Worm (Caenorhabditis elegans) whole organism, young adult: ENCODE measurements around the gene C24D10.4.

ENCODE experiments used
- B0019.2 ChIP-seq: fragments of 200-800 bp; sonication (Bioruptor generic); conservative IDR thresholded peaks from 2 replicates; pipeline ENCODE4 v1.3.6; 2022; ENCODE audit warnings: missing genetic modification reagents, missing genetic modification characterization, missing compliant biosample characterization
- F10E7.11 ChIP-seq: sonication (generic microtip); optimal IDR thresholded peaks from 2 replicates; lab custom pipeline; 2017; ENCODE audit warnings: mild to moderate bottlenecking, missing genetic modification characterization, moderate library complexity, missing compliant biosample characterization
- F33H1.4 ChIP-seq: fragments of 200-800 bp; sonication (Bioruptor generic); IDR thresholded peaks from 2 replicates; pipeline ENCODE4 v1.3.6; 2022; ENCODE audit warnings: missing genetic modification reagents, missing genetic modification characterization, missing compliant biosample characterization
- F52B5.7 ChIP-seq: sonication (generic microtip); optimal IDR thresholded peaks from 2 replicates; lab custom pipeline; 2016; ENCODE audit warnings: mild to moderate bottlenecking, missing genetic modification characterization, missing compliant biosample characterization
- Y56A3A.18 ChIP-seq: fragments of 200-800 bp; sonication (Bioruptor generic); IDR thresholded peaks from 2 replicates; pipeline ENCODE4 v1.3.6; 2022; ENCODE audit warnings: missing genetic modification reagents, missing genetic modification characterization, missing compliant biosample characterization
- bed-2 ChIP-seq: fragments of 200-800 bp; sonication (Bioruptor generic); IDR thresholded peaks from 2 replicates; pipeline ENCODE4 v1.3.6; 2022; ENCODE audit warnings: missing genetic modification reagents, missing genetic modification characterization, missing compliant biosample characterization
- cebp-2 ChIP-seq: fragments of 200-800 bp; sonication (Bioruptor generic); IDR thresholded peaks from 2 replicates; pipeline ENCODE4 v1.3.6; 2022; ENCODE audit warnings: missing genetic modification characterization, missing compliant biosample characterization
- dpl-1 ChIP-seq: fragments of 150-350 bp; optimal IDR thresholded peaks from 2 replicates; lab custom pipeline; 2014; ENCODE audit warnings: missing biosample characterization, missing genetic modification reagents, missing genetic modification characterization
- efl-1 ChIP-seq: fragments of 150-350 bp; optimal IDR thresholded peaks from 2 replicates; lab custom pipeline; 2014; ENCODE audit warnings: missing biosample characterization, missing genetic modification reagents, missing genetic modification characterization
- egl-18 ChIP-seq: fragments of 200-800 bp; sonication (Bioruptor generic); IDR thresholded peaks from 2 replicates; pipeline ENCODE4 v1.3.6; 2022; ENCODE audit warnings: missing genetic modification reagents, missing genetic modification characterization, missing compliant biosample characterization
- egl-44 ChIP-seq: fragments of 200-800 bp; sonication (Bioruptor generic); IDR thresholded peaks from 2 replicates; pipeline ENCODE4 v1.3.6; 2022; ENCODE audit warnings: missing genetic modification reagents, missing genetic modification characterization, missing compliant biosample characterization
- egrh-3 ChIP-seq: fragments of 200-800 bp; sonication (Bioruptor generic); IDR thresholded peaks from 2 replicates; pipeline ENCODE4 v1.3.6; 2022; ENCODE audit warnings: missing genetic modification reagents, missing genetic modification characterization, missing compliant biosample characterization
- hlh-26 ChIP-seq: fragments of 200-800 bp; sonication (Bioruptor generic); conservative IDR thresholded peaks from 2 replicates; pipeline ENCODE4 v1.3.6; 2022; ENCODE audit warnings: missing genetic modification reagents, missing genetic modification characterization, missing compliant biosample characterization
- hmg-1.2 ChIP-seq: fragments of 200-800 bp; sonication (Bioruptor generic); IDR thresholded peaks from 2 replicates; pipeline ENCODE4 v1.3.6; 2022; ENCODE audit warnings: missing genetic modification reagents, missing genetic modification characterization, missing compliant biosample characterization
- hrde-1 ChIP-seq: sonication (generic microtip); optimal IDR thresholded peaks from 2 replicates; lab custom pipeline; 2016; ENCODE audit warnings: missing genetic modification characterization, mild to moderate bottlenecking, missing compliant biosample characterization, moderate library complexity, missing genotype, missing genetic modification reagents, borderline replicate concordance
- let-526 ChIP-seq: fragments of 200-800 bp; sonication (Bioruptor generic); IDR thresholded peaks from 2 replicates; pipeline ENCODE4 v1.3.6; 2022; ENCODE audit warnings: missing genetic modification reagents, missing genetic modification characterization, missing compliant biosample characterization
- lin-35 ChIP-seq, 3 experiments: fragments of 150-350 bp in 2 of 3; sonication (generic microtip) in 1 of 3; optimal IDR thresholded peaks; 2 replicates each; lab custom pipeline; 2014 to 2018; ENCODE audit warnings: missing biosample characterization in 3 of 3, missing genetic modification characterization in 3 of 3, missing genetic modification reagents in 3 of 3
- lin-54 ChIP-seq: fragments of 200-800 bp; sonication (Bioruptor generic); optimal IDR thresholded peaks from 2 replicates; lab custom pipeline; 2018; ENCODE audit warnings: mild to moderate bottlenecking, missing genetic modification characterization, missing compliant biosample characterization
- madf-10 ChIP-seq: sonication (generic microtip); optimal IDR thresholded peaks from 2 replicates; lab custom pipeline; 2016; ENCODE audit warnings: mild to moderate bottlenecking, missing genetic modification characterization, missing compliant biosample characterization
- madf-6 ChIP-seq: fragments of 200-800 bp; sonication (Bioruptor generic); IDR thresholded peaks from 2 replicates; pipeline ENCODE4 v1.3.6; 2022; ENCODE audit warnings: missing genetic modification reagents, missing genetic modification characterization, missing compliant biosample characterization
- mcd-1 ChIP-seq: fragments of 200-800 bp; sonication (Bioruptor generic); IDR thresholded peaks from 2 replicates; pipeline ENCODE4 v1.3.6; 2022; ENCODE audit warnings: missing genetic modification reagents, missing genetic modification characterization, missing compliant biosample characterization
- mel-28 ChIP-seq: sonication (generic microtip); optimal IDR thresholded peaks from 2 replicates; lab custom pipeline; 2016; ENCODE audit warnings: borderline replicate concordance, mild to moderate bottlenecking, missing genetic modification characterization, missing compliant biosample characterization
- nfya-2 ChIP-seq: fragments of 200-800 bp; sonication (Bioruptor generic); IDR thresholded peaks from 2 replicates; pipeline ENCODE4 v1.3.6; 2022; ENCODE audit warnings: missing genetic modification reagents, missing genetic modification characterization, missing compliant biosample characterization
- rpc-1 ChIP-seq, 2 experiments: fragments of 150-350 bp in 1 of 2; sonication (generic microtip) in 1 of 2; optimal IDR thresholded peaks; 2 replicates each; lab custom pipeline; 2014 to 2018; ENCODE audit warnings: missing biosample characterization in 1 of 2, missing genetic modification characterization in 1 of 2, missing genetic modification reagents in 1 of 2, missing genotype in 1 of 2
- snpc-4 ChIP-seq, 5 experiments: fragments of 150-350 bp in 1 of 5; sonication (generic microtip) in 4 of 5; optimal IDR thresholded peaks; 2 replicates each; lab custom pipeline; 2014 to 2018; ENCODE audit warnings: missing genetic modification characterization in 5 of 5, missing biosample characterization in 3 of 5, antibody characterized with exemption in 2 of 5, mild to moderate bottlenecking in 2 of 5, missing compliant biosample characterization in 2 of 5, missing genotype in 2 of 5, moderate library complexity in 2 of 5, missing genetic modification reagents in 1 of 5
- tbp1 ChIP-seq: fragments of 200-800 bp; sonication (Bioruptor generic); optimal IDR thresholded peaks from 2 replicates; lab custom pipeline; 2018; ENCODE audit warnings: mild to moderate bottlenecking, missing genetic modification characterization, missing compliant biosample characterization
- unc-130 ChIP-seq: sonication (generic microtip); optimal IDR thresholded peaks from 2 replicates; lab custom pipeline; 2016; ENCODE audit warnings: missing genetic modification reagents, missing genetic modification characterization, missing compliant biosample characterization
- xnd-1 ChIP-seq: sonication (generic microtip); optimal IDR thresholded peaks from 2 replicates; lab custom pipeline; 2016; ENCODE audit warnings: missing genotype, missing genetic modification reagents, missing genetic modification characterization, missing compliant biosample characterization
- zfh-2 ChIP-seq: fragments of 200-800 bp; sonication (Bioruptor generic); conservative IDR thresholded peaks from 2 replicates; pipeline ENCODE4 v1.3.6; 2022; ENCODE audit warnings: missing genetic modification reagents, missing genetic modification characterization, missing compliant biosample characterization
- ztf-22 ChIP-seq: fragments of 200-800 bp; sonication (Bioruptor generic); optimal IDR thresholded peaks from 2 replicates; lab custom pipeline; 2018; ENCODE audit warnings: mild to moderate bottlenecking, missing genetic modification characterization, moderate library complexity, missing compliant biosample characterization

The C24D10.4 gene

DNA sequence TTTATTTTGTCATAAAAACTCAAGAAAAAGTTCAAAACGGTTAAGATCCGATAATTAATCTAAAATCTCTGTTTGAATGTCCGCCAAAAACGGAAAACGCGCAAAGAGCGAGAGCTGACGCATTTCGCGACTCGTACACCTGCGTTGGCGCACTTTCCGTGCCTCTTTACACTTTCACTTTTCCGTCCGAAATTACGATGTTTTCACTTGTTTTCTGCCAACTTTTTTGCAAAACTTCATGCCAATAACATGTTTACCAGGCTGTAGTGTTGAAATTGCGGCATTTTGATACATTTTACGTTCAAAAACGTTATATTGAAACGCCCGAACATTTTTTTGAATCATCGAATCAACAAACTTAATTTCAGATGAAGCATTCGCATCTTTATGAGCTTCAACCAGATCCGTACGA lies 23.4 kb downstream of the C24D10.4 start, which contains the start of gene W03F8.4 (continued):
- TF ChIP-seq xnd-1, result peak; percentile 59
- no peak for TF ChIP-seq F52B5.7 (tag; lab: Kevin White, UChicago)
- TF ChIP-seq F10E7.11 (tag; lab: Kevin White, UChicago), result no peak
- peak; percentile 88 for TF ChIP-seq madf-6 (GFP tag; lab: Robert Waterston, UW)
- TF ChIP-seq egrh-3 (GFP tag; lab: Robert Waterston, UW), result no peak
- TF ChIP-seq unc-130, result peak; percentile 47
- no peak for TF ChIP-seq egl-44
- peak; percentile 68 for TF ChIP-seq hmg-1.2 (GFP tag; lab: Robert Waterston, UW)
- peak; percentile 51 for TF ChIP-seq madf-10
- TF ChIP-seq ztf-22 (GFP tag; lab: Kevin White, UChicago), result no peak
- no peak for TF ChIP-seq rpc-1 (optimal IDR thresholded peaks at IDR 0.05; lab: Kevin White, UChicago)
- TF ChIP-seq rpc-1 (tag; optimal IDR thresholded peaks at IDR 0.05; lab: Kevin White, UChicago), result no peak
- TF ChIP-seq mel-28 (tag; lab: Kevin White, UChicago), result no peak
- peak; percentile 56; the same call in 1 of the 2 replicates for TF ChIP-seq zfh-2 (GFP tag; lab: Robert Waterston, UW)
- no peak for TF ChIP-seq let-526 (GFP tag; lab: Robert Waterston, UW)

DNA sequence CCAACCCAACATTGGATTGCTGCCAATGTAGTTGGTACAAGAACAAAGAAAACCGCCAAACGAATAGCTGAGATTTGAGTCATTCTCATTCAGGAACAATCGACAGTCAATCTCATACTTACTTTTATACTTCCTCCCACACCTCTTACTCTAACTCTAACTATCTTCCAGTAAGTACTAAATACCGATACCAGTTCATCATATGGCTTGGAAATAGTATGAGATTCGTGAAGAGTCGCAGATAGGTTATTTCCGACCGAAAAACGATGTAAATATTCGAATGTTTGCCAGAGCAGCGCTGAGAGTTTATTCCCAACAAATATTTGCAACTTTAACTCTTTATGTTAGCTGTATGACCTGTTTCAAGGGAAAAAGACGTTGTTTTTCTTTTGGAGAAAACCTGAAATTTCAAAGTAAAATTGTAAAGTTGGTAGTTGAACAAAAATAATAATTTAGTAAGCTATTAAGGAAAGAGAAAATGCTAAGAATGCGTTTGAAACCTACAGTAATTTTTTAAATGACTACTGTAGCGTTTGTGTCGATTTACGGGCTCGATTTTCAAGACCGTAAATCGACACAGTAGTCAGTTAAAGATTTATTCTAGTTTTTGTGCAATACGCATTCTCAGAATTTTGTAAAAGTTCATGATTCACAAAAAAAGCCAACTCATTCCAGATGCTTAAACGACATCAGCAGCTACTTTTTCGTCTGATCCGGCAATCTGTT lies 26.3 kb downstream of the C24D10.4 start, which contains the start of the genes W03F8.6 and mtrf-1L:
Gene W03F8.6 (minus strand): TSS at position 101 of the 726 bp plus-strand sequence.
Gene mtrf-1L (plus strand): TSS at position 676 of the 726 bp plus-strand sequence.
- TF ChIP-seq bed-2 (GFP tag; lab: Robert Waterston, UW) (no peak), lin-54 (GFP tag; lab: Kevin White, UChicago) (no peak), egl-44 (no peak)

DNA sequence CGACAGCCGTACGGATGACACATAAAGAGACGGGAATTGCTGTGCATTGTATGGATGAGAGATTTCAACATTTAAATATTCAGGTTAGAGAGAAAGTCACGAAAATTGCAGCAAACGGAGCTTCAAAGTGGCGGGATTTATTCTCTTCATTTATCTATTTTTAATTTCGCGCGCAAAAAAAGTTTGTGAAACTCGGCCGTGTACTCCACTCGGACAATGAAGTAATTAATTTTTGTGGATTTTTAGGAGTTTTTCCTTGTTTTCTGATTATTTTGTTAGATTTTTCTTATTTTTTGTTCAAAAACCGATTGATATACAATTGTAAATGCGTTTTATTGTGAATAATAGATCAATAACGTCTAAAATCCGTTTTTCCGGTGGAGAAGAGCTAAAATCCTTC lies 27.7 kb downstream of the C24D10.4 start:
- TF ChIP-seq efl-1 (GFP tag; lab: Kevin White, UChicago) (peak; percentile 48), lin-54 (GFP tag; lab: Kevin White, UChicago) (peak; percentile 65), mcd-1 (GFP tag; lab: Robert Waterston, UW) (peak; percentile 39; the same call in 1 of the 2 replicates), hlh-26 (GFP tag; lab: Robert Waterston, UW) (no peak), tbp1 (GFP tag; lab: Kevin White, UChicago) (peak; percentile 16), hrde-1 (tag; lab: Kevin White, UChicago) (no peak), lin-35 (GFP tag; optimal IDR thresholded peaks at IDR 0.05; lab: Kevin White, UChicago) (peak in 1 of 3 experiments; percentile 67), snpc-4 (GFP tag; optimal IDR thresholded peaks at IDR 0.05; lab: Kevin White, UChicago) (no peak), snpc-4 (tag; optimal IDR thresholded peaks at IDR 0.05; lab: Kevin White, UChicago) (peak in 2 of 4 experiments; percentile 4 to 53)

DNA sequence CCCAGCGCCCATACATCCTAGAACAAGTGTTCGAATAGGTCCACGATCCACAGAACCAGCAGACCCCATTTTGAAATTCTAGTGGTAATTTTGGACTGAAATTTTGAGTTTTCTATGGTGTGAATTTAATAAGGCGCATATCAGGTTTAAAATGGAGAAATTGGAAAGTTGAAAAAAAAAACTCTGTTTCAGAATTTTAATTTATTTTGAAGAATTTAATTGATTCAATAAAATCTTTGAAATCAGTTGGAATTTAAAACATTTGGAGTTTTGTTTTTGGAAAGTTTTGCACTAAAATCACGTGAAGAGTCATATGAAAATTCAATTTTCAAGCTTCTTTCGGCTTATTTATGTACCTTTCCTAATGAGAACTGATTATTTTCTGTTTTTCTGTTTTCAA lies 35.2 kb downstream of the C24D10.4 start, which contains the start of gene gpa-18:
Gene gpa-18 (minus strand): TSS at position 101 of the 400 bp plus-strand sequence.
- TF ChIP-seq snpc-4 (GFP tag; optimal IDR thresholded peaks at IDR 0.05; lab: Kevin White, UChicago), result no peak
- TF ChIP-seq snpc-4 (tag; optimal IDR thresholded peaks at IDR 0.05; lab: Kevin White, UChicago), result no peak
- TF ChIP-seq egl-18 (GFP tag; lab: Robert Waterston, UW), result no peak
- no peak for TF ChIP-seq F33H1.4 (GFP tag; lab: Robert Waterston, UW)
- TF ChIP-seq cebp-2 (GFP tag; lab: Robert Waterston, UW), result no peak
- TF ChIP-seq nfya-2 (GFP tag; lab: Robert Waterston, UW), result no peak
- TF ChIP-seq Y56A3A.18 (GFP tag; lab: Robert Waterston, UW), result no peak
- no peak for TF ChIP-seq dpl-1 (GFP tag; lab: Kevin White, UChicago)
- no peak for TF ChIP-seq efl-1 (GFP tag; lab: Kevin White, UChicago)
- no peak for TF ChIP-seq B0019.2
- TF ChIP-seq mel-28 (tag; lab: Kevin White, UChicago), result no peak
- TF ChIP-seq, all 124 proteins: peak for 0
